Worm (Caenorhabditis elegans) whole organism, mixed stage, embryonic: ENCODE results near the gene C26D10.6.

Experiments used
- M03D4.4 ChIP-seq: sonication (generic microtip); optimal IDR thresholded peaks from 2 replicates; lab custom pipeline; 2017; ENCODE audit warnings: mild to moderate bottlenecking, missing genetic modification characterization, missing compliant biosample characterization
- bed-3 ChIP-seq: fragments of 200-800 bp; sonication (Bioruptor generic); optimal IDR thresholded peaks from 3 replicates; lab custom pipeline; 2018; ENCODE audit warnings: mild to moderate bottlenecking, missing genetic modification characterization, moderate library complexity, missing compliant biosample characterization
- blmp-1 ChIP-seq: fragments of 150-350 bp; optimal IDR thresholded peaks from 2 replicates; lab custom pipeline; 2014; ENCODE audit warnings: missing biosample characterization, missing genetic modification characterization
- ceh-39 ChIP-seq: fragments of 150-350 bp; optimal IDR thresholded peaks from 2 replicates; lab custom pipeline; 2014; ENCODE audit warnings: missing biosample characterization, missing genetic modification characterization
- ceh-43 ChIP-seq: fragments of 200-800 bp; sonication (Bioruptor generic); optimal IDR thresholded peaks from 2 replicates; lab custom pipeline; 2018; ENCODE audit warnings: mild to moderate bottlenecking, missing genetic modification characterization, moderate library complexity, missing compliant biosample characterization
- ceh-83 ChIP-seq: fragments of 200-800 bp; sonication (Bioruptor generic); optimal IDR thresholded peaks from 2 replicates; lab custom pipeline; 2018; ENCODE audit warnings: mild to moderate bottlenecking, missing genetic modification characterization, missing compliant biosample characterization
- ces-1 ChIP-seq: fragments of 150-350 bp; optimal IDR thresholded peaks from 2 replicates; lab custom pipeline; 2014; ENCODE audit warnings: missing biosample characterization, missing genetic modification reagents, missing genetic modification characterization
- cnd-1 ChIP-seq: fragments of 200-800 bp; sonication (Bioruptor generic); optimal IDR thresholded peaks from 2 replicates; lab custom pipeline; 2018; ENCODE audit warnings: mild to moderate bottlenecking, missing genetic modification characterization, missing compliant biosample characterization
- drap-1 ChIP-seq: fragments of 200-800 bp; sonication (Bioruptor generic); optimal IDR thresholded peaks from 3 replicates; lab custom pipeline; 2018; ENCODE audit warnings: mild to moderate bottlenecking, missing genetic modification characterization, missing compliant biosample characterization
- elt-1 ChIP-seq: sonication (generic microtip); optimal IDR thresholded peaks from 2 replicates; lab custom pipeline; 2017; ENCODE audit warnings: missing genetic modification characterization, mild to moderate bottlenecking, missing compliant biosample characterization, antibody characterized with exemption, moderate library complexity, borderline replicate concordance; ENCODE audit not compliant: insufficient read depth
- elt-3 ChIP-seq: fragments of 150-350 bp; optimal IDR thresholded peaks from 2 replicates; lab custom pipeline; 2014; ENCODE audit warnings: missing biosample characterization, missing genetic modification characterization
- flh-1 ChIP-seq: fragments of 200-800 bp; sonication (Bioruptor generic); optimal IDR thresholded peaks from 2 replicates; lab custom pipeline; 2018; ENCODE audit warnings: mild to moderate bottlenecking, missing genetic modification characterization, moderate library complexity, missing compliant biosample characterization
- ham-2 ChIP-seq: fragments of 200-800 bp; sonication (Bioruptor generic); optimal IDR thresholded peaks from 2 replicates; lab custom pipeline; 2018; ENCODE audit warnings: mild to moderate bottlenecking, missing genetic modification characterization, missing compliant biosample characterization
- hlh-1 ChIP-seq: fragments of 150-350 bp; optimal IDR thresholded peaks from 2 replicates; lab custom pipeline; 2014; ENCODE audit warnings: missing biosample characterization, missing genetic modification reagents, missing genetic modification characterization
- lin-13 ChIP-seq: fragments of 150-350 bp; optimal IDR thresholded peaks from 2 replicates; lab custom pipeline; 2014; ENCODE audit warnings: missing biosample characterization, missing genetic modification characterization
- lin-32 ChIP-seq: fragments of 200-800 bp; sonication (Bioruptor generic); optimal IDR thresholded peaks from 2 replicates; lab custom pipeline; 2018; ENCODE audit warnings: mild to moderate bottlenecking, missing genetic modification characterization, missing compliant biosample characterization
- lsy-2 ChIP-seq: fragments of 150-350 bp; optimal IDR thresholded peaks from 2 replicates; lab custom pipeline; 2014; ENCODE audit warnings: missing biosample characterization, missing genetic modification characterization
- mab-5 ChIP-seq: fragments of 150-350 bp; optimal IDR thresholded peaks from 2 replicates; lab custom pipeline; 2014; ENCODE audit warnings: missing biosample characterization, missing genetic modification characterization
- mep-1 ChIP-seq: fragments of 150-350 bp; optimal IDR thresholded peaks from 2 replicates; lab custom pipeline; 2017; ENCODE audit warnings: missing biosample characterization, missing genetic modification reagents, missing genetic modification characterization, inconsistent platforms
- mls-2 ChIP-seq: sonication (generic microtip); optimal IDR thresholded peaks from 2 replicates; lab custom pipeline; 2016; ENCODE audit warnings: mild to moderate bottlenecking, missing genetic modification characterization, moderate library complexity, missing compliant biosample characterization
- nhr-12 ChIP-seq: fragments of 150-350 bp; optimal IDR thresholded peaks from 2 replicates; lab custom pipeline; 2014; ENCODE audit warnings: missing biosample characterization, missing genetic modification characterization
- nhr-2 ChIP-seq: fragments of 150-350 bp; optimal IDR thresholded peaks from 2 replicates; lab custom pipeline; 2014; ENCODE audit warnings: missing biosample characterization, missing genetic modification characterization
- nhr-237 ChIP-seq: fragments of 150-350 bp; optimal IDR thresholded peaks from 2 replicates; lab custom pipeline; 2014; ENCODE audit warnings: missing biosample characterization, missing genetic modification characterization
- nhr-28 ChIP-seq: fragments of 150-350 bp; optimal IDR thresholded peaks from 2 replicates; lab custom pipeline; 2014; ENCODE audit warnings: missing biosample characterization, missing genetic modification characterization
- nhr-76 ChIP-seq: sonication (generic microtip); optimal IDR thresholded peaks from 2 replicates; lab custom pipeline; 2017; ENCODE audit warnings: missing biosample characterization, missing genetic modification characterization
- pha-4 ChIP-seq: fragments of 150-350 bp; optimal IDR thresholded peaks from 2 replicates; lab custom pipeline; 2018; ENCODE audit warnings: missing biosample characterization, missing genetic modification reagents, missing genetic modification characterization
- sem-2 ChIP-seq: fragments of 200-800 bp; sonication (Bioruptor generic); optimal IDR thresholded peaks from 2 replicates; lab custom pipeline; 2018; ENCODE audit warnings: mild to moderate bottlenecking, missing genetic modification characterization, missing compliant biosample characterization
- snpc-4 ChIP-seq: fragments of 150-350 bp; optimal IDR thresholded peaks from 2 replicates; lab custom pipeline; 2014; ENCODE audit warnings: missing biosample characterization, missing genetic modification characterization
- sptf-1 ChIP-seq: sonication (generic microtip); optimal IDR thresholded peaks from 2 replicates; lab custom pipeline; 2017; ENCODE audit warnings: mild to moderate bottlenecking, missing genetic modification characterization, moderate library complexity, missing compliant biosample characterization
- tbx-8 ChIP-seq: fragments of 200-800 bp; sonication (Bioruptor generic); optimal IDR thresholded peaks from 2 replicates; lab custom pipeline; 2018; ENCODE audit warnings: mild to moderate bottlenecking, missing genetic modification characterization, moderate library complexity, missing compliant biosample characterization
- unc-120 ChIP-seq: sonication (generic microtip); optimal IDR thresholded peaks from 2 replicates; lab custom pipeline; 2017; ENCODE audit warnings: missing genetic modification characterization, missing compliant biosample characterization; ENCODE audit not compliant: poor library complexity, severe bottlenecking
- unc-39 ChIP-seq: fragments of 150-350 bp; optimal IDR thresholded peaks from 2 replicates; lab custom pipeline; 2014; ENCODE audit warnings: missing biosample characterization, missing genetic modification characterization
- unc-62 ChIP-seq: fragments of 150-350 bp; optimal IDR thresholded peaks from 2 replicates; lab custom pipeline; 2014; ENCODE audit warnings: missing biosample characterization, missing genetic modification reagents, missing genetic modification characterization
- zip-8 ChIP-seq: fragments of 150-350 bp; optimal IDR thresholded peaks from 2 replicates; lab custom pipeline; 2014; ENCODE audit warnings: missing biosample characterization, missing genetic modification characterization
- ztf-11 ChIP-seq: fragments of 150-350 bp; optimal IDR thresholded peaks from 2 replicates; lab custom pipeline; 2014; ENCODE audit warnings: missing biosample characterization, missing genetic modification characterization

C26D10.6 gene

ce11 chrII:8344803-8345202, 9.7 kb downstream of the C26D10.6 start:
- TF ChIP-seq ces-1 (no peak), cnd-1 (tag; lab: Kevin White, UChicago) (no peak), ztf-11 (tag; lab: Kevin White, UChicago) (no peak)

- TF ChIP-seq pha-4 (tag; lab: Kevin White, UChicago) = no peak
- no peak for TF ChIP-seq bed-3 (GFP tag; lab: Kevin White, UChicago)
- TF ChIP-seq lin-32 (GFP tag; lab: Kevin White, UChicago) = no peak
- TF ChIP-seq blmp-1 (tag; lab: Kevin White, UChicago) = no peak
- no peak for TF ChIP-seq drap-1 (GFP tag; lab: Kevin White, UChicago)
- no peak for TF ChIP-seq elt-1 (tag; lab: Kevin White, UChicago)
- TF ChIP-seq zip-8 (tag; lab: Kevin White, UChicago) = no peak
- no peak for TF ChIP-seq mls-2 (tag; lab: Kevin White, UChicago)
- no peak for TF ChIP-seq mab-5 (tag; lab: Kevin White, UChicago)
- no peak for TF ChIP-seq ceh-43 (GFP tag; lab: Kevin White, UChicago)
- no peak for TF ChIP-seq unc-62 (GFP tag; lab: Kevin White, UChicago)
- no peak for TF ChIP-seq nhr-28
These were observed 15.4 kb downstream of the C26D10.6 start for ce11 chrII:8339108-8339507.

- TF ChIP-seq mab-5 (tag; lab: Kevin White, UChicago) = no peak
- TF ChIP-seq nhr-76 = no peak
- TF ChIP-seq nhr-237 = no peak
- no peak for TF ChIP-seq ham-2 (GFP tag; lab: Kevin White, UChicago)
- no peak for TF ChIP-seq lin-32 (GFP tag; lab: Kevin White, UChicago)
- no peak for TF ChIP-seq lin-13
- no peak for TF ChIP-seq mep-1
- TF ChIP-seq drap-1 (GFP tag; lab: Kevin White, UChicago) = no peak
- no peak for TF ChIP-seq hlh-1 (tag; lab: Kevin White, UChicago)
- no peak for TF ChIP-seq blmp-1 (tag; lab: Kevin White, UChicago)
- no peak for TF ChIP-seq ceh-39
- TF ChIP-seq pha-4 (tag; lab: Kevin White, UChicago) = no peak
- TF ChIP-seq tbx-8 (GFP tag; lab: Kevin White, UChicago) = no peak
- TF ChIP-seq ces-1 = no peak
- TF ChIP-seq flh-1 = no peak
These were observed 20.9 kb downstream of the C26D10.6 start, which contains the start of gene C26D10.7 for ce11 chrII:8333643-8334042. Gene C26D10.7, plus strand, starts transcription at chrII:8333943.

- TF ChIP-seq nhr-28 = no peak
- no peak for TF ChIP-seq lin-32 (GFP tag; lab: Kevin White, UChicago)
These were observed 25.0 kb downstream of the C26D10.6 start, which contains the start of gene C26D10.4 for ce11 chrII:8329462-8329861. Gene C26D10.4, plus strand, starts transcription at chrII:8329762.

ce11 chrII:8328820-8329339, 25.6 kb downstream of the C26D10.6 start, which contains the start of gene hel-1:
Gene hel-1, minus strand, starts transcription at chrII:8328870.
- TF ChIP-seq M03D4.4 (tag; lab: Kevin White, UChicago) (peak; percentile 34), nhr-28 (no peak), lsy-2 (tag; lab: Kevin White, UChicago) (peak; percentile 81), lin-13 (peak; percentile 92), cnd-1 (tag; lab: Kevin White, UChicago) (peak; percentile 81), elt-1 (tag; lab: Kevin White, UChicago) (no peak), nhr-12 (tag; lab: Kevin White, UChicago) (no peak), ceh-43 (GFP tag; lab: Kevin White, UChicago) (peak; percentile 66), sem-2 (GFP tag; lab: Kevin White, UChicago) (no peak), sptf-1 (tag; lab: Kevin White, UChicago) (peak; percentile 64), elt-3 (tag; lab: Kevin White, UChicago) (no peak), unc-39 (tag; lab: Kevin White, UChicago) (no peak), bed-3 (GFP tag; lab: Kevin White, UChicago) (no peak), mls-2 (tag; lab: Kevin White, UChicago) (peak; percentile 69), nhr-237 (peak; percentile 77), flh-1 (no peak), hlh-1 (tag; lab: Kevin White, UChicago) (peak; percentile 98), nhr-2 (tag; lab: Kevin White, UChicago) (peak; percentile 19), tbx-8 (GFP tag; lab: Kevin White, UChicago) (no peak), ztf-11 (tag; lab: Kevin White, UChicago) (peak; percentile 37), lin-32 (GFP tag; lab: Kevin White, UChicago) (peak; percentile 83), unc-120 (tag; lab: Kevin White, UChicago) (peak; percentile 91), snpc-4 (no peak), blmp-1 (tag; lab: Kevin White, UChicago) (no peak), zip-8 (tag; lab: Kevin White, UChicago) (no peak), ceh-39 (peak; percentile 81), drap-1 (GFP tag; lab: Kevin White, UChicago) (peak; percentile 45), ceh-83 (GFP tag; lab: Kevin White, UChicago) (peak; percentile 13), ham-2 (GFP tag; lab: Kevin White, UChicago) (peak; percentile 56), nhr-76 (no peak), mep-1 (peak; percentile 90), mab-5 (tag; lab: Kevin White, UChicago) (peak; percentile 67), unc-62 (GFP tag; lab: Kevin White, UChicago) (peak; percentile 61), pha-4 (tag; lab: Kevin White, UChicago) (peak; percentile 92), ces-1 (peak; percentile 84)
- TF ChIP-seq, all 35 proteins: peak for 22
